Worm (Caenorhabditis elegans) whole organism, early embryonic: ENCODE measurements around the gene srg-2.

Experiments
- B0310.2 ChIP-seq: sonication (generic microtip); optimal IDR thresholded peaks from 2 replicates; lab custom pipeline; 2016; ENCODE audit warnings: mild to moderate bottlenecking, missing genetic modification characterization, missing compliant biosample characterization
- F13C5.2 ChIP-seq: sonication (generic microtip); optimal IDR thresholded peaks from 2 replicates; lab custom pipeline; 2017; ENCODE audit warnings: mild to moderate bottlenecking, missing genetic modification characterization, inconsistent platforms, missing compliant biosample characterization
- aly-1 ChIP-seq: sonication (generic microtip); optimal IDR thresholded peaks from 2 replicates; lab custom pipeline; 2016; ENCODE audit warnings: missing genetic modification characterization, missing compliant biosample characterization
- ama-1 ChIP-seq: fragments of 150-350 bp; optimal IDR thresholded peaks from 2 replicates; lab custom pipeline; 2014
- ceh-13 ChIP-seq: fragments of 200-800 bp; sonication (Bioruptor generic); optimal IDR thresholded peaks from 2 replicates; lab custom pipeline; 2018; ENCODE audit warnings: mild to moderate bottlenecking, missing genetic modification characterization, missing compliant biosample characterization
- ceh-36 ChIP-seq: sonication (generic microtip); optimal IDR thresholded peaks from 2 replicates; lab custom pipeline; 2016; ENCODE audit warnings: missing genetic modification characterization, inconsistent platforms, missing compliant biosample characterization
- ets-7 ChIP-seq: sonication (generic microtip); optimal IDR thresholded peaks from 2 replicates; lab custom pipeline; 2016; ENCODE audit warnings: missing genotype, missing genetic modification characterization, missing compliant biosample characterization
- flt-1 ChIP-seq: fragments of 200-800 bp; sonication (Bioruptor generic); IDR thresholded peaks from 2 replicates; pipeline ENCODE4 v1.3.6; 2022; ENCODE audit warnings: missing genetic modification characterization, missing compliant biosample characterization
- hmbx-1 ChIP-seq: sonication (generic microtip); optimal IDR thresholded peaks from 2 replicates; lab custom pipeline; 2016; ENCODE audit warnings: mild to moderate bottlenecking, missing genetic modification characterization, missing compliant biosample characterization
- hmg-4 ChIP-seq: fragments of 200-800 bp; sonication (Bioruptor generic); optimal IDR thresholded peaks from 2 replicates; lab custom pipeline; 2018; ENCODE audit warnings: mild to moderate bottlenecking, missing genetic modification characterization, missing compliant biosample characterization
- hnd-1 ChIP-seq: sonication (generic microtip); optimal IDR thresholded peaks from 2 replicates; lab custom pipeline; 2016; ENCODE audit warnings: missing genetic modification characterization, missing compliant biosample characterization
- pes-1 ChIP-seq: fragments of 200-800 bp; sonication (Bioruptor generic); IDR thresholded peaks from 2 replicates; pipeline ENCODE4 v1.3.6; 2022; ENCODE audit warnings: missing genetic modification reagents, missing genetic modification characterization, missing compliant biosample characterization
- scrt-1 ChIP-seq: fragments of 200-800 bp; sonication (Bioruptor generic); IDR thresholded peaks from 2 replicates; pipeline ENCODE4 v1.3.6; 2022; ENCODE audit warnings: missing genetic modification characterization, missing compliant biosample characterization
- sea-1 ChIP-seq: fragments of 200-800 bp; sonication (Bioruptor generic); conservative IDR thresholded peaks from 2 replicates; pipeline ENCODE4 v1.3.6; 2022; ENCODE audit warnings: missing genetic modification characterization, missing compliant biosample characterization
- tbx-11 ChIP-seq: fragments of 200-800 bp; sonication (Bioruptor generic); IDR thresholded peaks from 2 replicates; pipeline ENCODE4 v1.3.6; 2022; ENCODE audit warnings: missing genetic modification characterization, missing compliant biosample characterization
- tbx-37 ChIP-seq: fragments of 200-800 bp; sonication (Bioruptor generic); conservative IDR thresholded peaks from 2 replicates; pipeline ENCODE4 v1.3.6; 2022; ENCODE audit warnings: missing genetic modification reagents, missing genetic modification characterization, missing compliant biosample characterization
- tra-4 ChIP-seq: sonication (generic microtip); optimal IDR thresholded peaks from 2 replicates; lab custom pipeline; 2017; ENCODE audit warnings: missing genetic modification characterization, missing compliant biosample characterization

Gene srg-2

DNA sequence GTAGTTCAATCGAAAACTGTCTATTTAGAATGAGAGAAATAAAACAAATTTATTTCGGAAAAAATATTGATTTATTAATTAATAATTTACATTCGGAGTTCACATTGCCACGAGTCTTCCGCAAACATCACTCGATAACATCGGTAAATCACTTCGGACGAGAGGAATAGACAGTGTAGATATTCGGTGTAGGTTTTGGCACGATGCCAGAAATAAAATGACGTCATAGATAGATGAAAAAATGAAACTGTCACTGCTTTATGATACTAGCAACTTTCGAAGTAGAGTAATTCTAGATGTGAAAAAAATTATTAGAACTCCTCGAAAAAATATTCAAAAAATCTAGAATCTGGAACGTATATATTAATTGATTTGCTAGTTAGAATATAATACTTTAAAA is 19.4 kb upstream of the srg-2 start:
- TF ChIP-seq ceh-36 (tag; lab: Kevin White, UChicago) (no peak), flt-1 (GFP tag; lab: Robert Waterston, UW) (no peak), sea-1 (no peak)

- TF ChIP-seq tbx-11 = no peak
- no peak for TF ChIP-seq ceh-13 (GFP tag; lab: Kevin White, UChicago)
- TF ChIP-seq flt-1 (GFP tag; lab: Robert Waterston, UW) = no peak
- TF ChIP-seq sea-1 = no peak
- TF ChIP-seq pes-1 (GFP tag; lab: Robert Waterston, UW) = no peak
Measured at ce11 chrIII:6278301-6278827, 18.3 kb upstream of the srg-2 start, which contains the start of gene C18F10.7. Gene C18F10.7 (minus strand): TSS chrIII:6278351.

ce11 chrIII:6272868-6273267 is 12.9 kb upstream of the srg-2 start, which contains the start of gene C18F10.2:
Gene C18F10.2 (plus strand): TSS chrIII:6273168.
- TF ChIP-seq pes-1 (GFP tag; lab: Robert Waterston, UW) (no peak), tbx-37 (no peak), tbx-11 (no peak), F13C5.2 (tag; lab: Kevin White, UChicago) (no peak), sea-1 (no peak), flt-1 (GFP tag; lab: Robert Waterston, UW) (no peak), ceh-36 (tag; lab: Kevin White, UChicago) (no peak), hmg-4 (no peak), ama-1 (lab: Kevin White, UChicago) (no peak), tra-4 (tag; lab: Kevin White, UChicago) (no peak), B0310.2 (no peak), ets-7 (tag; lab: Kevin White, UChicago) (no peak), aly-1 (no peak), scrt-1 (GFP tag; lab: Robert Waterston, UW) (no peak), ceh-13 (GFP tag; lab: Kevin White, UChicago) (no peak), hmbx-1 (tag; lab: Kevin White, UChicago) (no peak), hnd-1 (no peak)

DNA sequence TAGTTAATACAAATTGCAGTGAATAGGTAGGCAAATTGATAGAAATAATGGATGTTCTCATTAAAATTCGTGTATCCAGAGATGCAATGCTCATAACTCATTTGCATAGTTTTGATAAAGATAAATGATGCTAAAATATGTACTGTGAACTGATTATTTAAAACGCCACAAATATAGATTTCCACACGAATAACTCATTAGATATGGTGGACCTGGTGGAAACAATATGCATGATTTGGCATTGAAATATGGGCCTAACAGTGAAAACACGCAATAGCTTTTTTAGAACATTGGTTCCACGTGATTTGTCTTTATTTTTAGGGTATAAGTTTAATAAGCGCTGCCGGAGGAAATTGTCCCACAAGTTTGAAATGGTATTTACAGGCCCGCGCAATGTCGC is 10.3 kb upstream of the srg-2 start, which contains the start of gene srg-3:
Gene srg-3, minus strand, starts transcription at position 101 of the 400 bp plus-strand sequence.
- TF ChIP-seq ets-7 (tag; lab: Kevin White, UChicago) (no peak), F13C5.2 (tag; lab: Kevin White, UChicago) (no peak), sea-1 (no peak), hmg-4 (no peak), tbx-37 (no peak), flt-1 (GFP tag; lab: Robert Waterston, UW) (no peak), ceh-13 (GFP tag; lab: Kevin White, UChicago) (no peak)

- TF ChIP-seq tbx-11 (no peak), hmbx-1 (tag; lab: Kevin White, UChicago) (no peak), hmg-4 (no peak), ceh-36 (tag; lab: Kevin White, UChicago) (no peak), hnd-1 (no peak), tbx-37 (no peak), flt-1 (GFP tag; lab: Robert Waterston, UW) (no peak), sea-1 (no peak), scrt-1 (GFP tag; lab: Robert Waterston, UW) (no peak), pes-1 (GFP tag; lab: Robert Waterston, UW) (no peak), ama-1 (lab: Kevin White, UChicago) (no peak)
Measured at ce11 chrIII:6268061-6268460, 8.0 kb upstream of the srg-2 start, which contains the start of gene srg-7. Gene srg-7 (minus strand): TSS chrIII:6268161.

- no peak for TF ChIP-seq pes-1 (GFP tag; lab: Robert Waterston, UW)
- no peak for TF ChIP-seq hmg-4
- TF ChIP-seq ama-1 (lab: Kevin White, UChicago) = no peak
- TF ChIP-seq B0310.2 = no peak
Measured at ce11 chrIII:6265911-6266310, 5.9 kb upstream of the srg-2 start, which contains the start of gene srg-6. Gene srg-6 (minus strand): TSS chrIII:6266011.

DNA sequence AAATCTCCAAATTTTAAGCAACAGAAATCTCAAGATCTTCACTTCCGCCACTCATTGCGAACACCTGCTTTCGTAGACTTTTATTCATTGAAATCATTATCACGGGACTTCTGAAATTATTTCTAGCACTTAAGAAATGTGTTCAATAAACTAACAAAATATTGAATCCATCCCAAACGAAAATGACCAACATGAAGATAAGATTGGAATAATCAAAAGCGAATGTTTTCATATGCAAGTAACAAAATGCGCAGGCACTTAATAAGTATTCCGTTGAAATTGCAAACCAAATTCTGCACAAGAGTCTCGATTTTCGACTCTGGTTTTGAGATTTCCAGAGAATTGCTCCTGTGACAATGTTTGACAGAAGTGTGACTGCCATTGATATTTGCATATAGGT is 4.4 kb upstream of the srg-2 start, which contains the start of gene srg-5:
Gene srg-5, minus strand, starts transcription at position 101 of the 400 bp plus-strand sequence.
- TF ChIP-seq pes-1 (GFP tag; lab: Robert Waterston, UW) (no peak), hmg-4 (no peak), ets-7 (tag; lab: Kevin White, UChicago) (no peak), aly-1 (no peak), F13C5.2 (tag; lab: Kevin White, UChicago) (no peak), tbx-11 (no peak), hmbx-1 (tag; lab: Kevin White, UChicago) (no peak), ceh-36 (tag; lab: Kevin White, UChicago) (no peak)

ce11 chrIII:6261985-6262384 is 2.0 kb upstream of the srg-2 start, which contains the start of gene srg-4:
Gene srg-4 (minus strand): TSS chrIII:6262085.
- no peak for TF ChIP-seq scrt-1 (GFP tag; lab: Robert Waterston, UW)
- TF ChIP-seq ets-7 (tag; lab: Kevin White, UChicago) = no peak
- TF ChIP-seq B0310.2 = no peak
- TF ChIP-seq F13C5.2 (tag; lab: Kevin White, UChicago) = no peak
- no peak for TF ChIP-seq sea-1
- no peak for TF ChIP-seq flt-1 (GFP tag; lab: Robert Waterston, UW)
- TF ChIP-seq hnd-1 = no peak
- TF ChIP-seq hmg-4 = no peak
- TF ChIP-seq ceh-13 (GFP tag; lab: Kevin White, UChicago) = no peak
- TF ChIP-seq aly-1 = no peak

ce11 chrIII:6258262-6258661 is 1.8 kb downstream of the srg-2 start, which contains the start of gene srg-1:
Gene srg-1 (minus strand): TSS chrIII:6258362.
- no peak for TF ChIP-seq flt-1 (GFP tag; lab: Robert Waterston, UW)
- no peak for TF ChIP-seq hmbx-1 (tag; lab: Kevin White, UChicago)
- TF ChIP-seq pes-1 (GFP tag; lab: Robert Waterston, UW) = no peak
- no peak for TF ChIP-seq ama-1 (lab: Kevin White, UChicago)
- no peak for TF ChIP-seq tra-4 (tag; lab: Kevin White, UChicago)
- no peak for TF ChIP-seq ceh-36 (tag; lab: Kevin White, UChicago)
- TF ChIP-seq aly-1 = no peak
- TF ChIP-seq F13C5.2 (tag; lab: Kevin White, UChicago) = no peak
- no peak for TF ChIP-seq B0310.2
- TF ChIP-seq ceh-13 (GFP tag; lab: Kevin White, UChicago) = no peak
- no peak for TF ChIP-seq sea-1
- no peak for TF ChIP-seq hmg-4
- TF ChIP-seq ets-7 (tag; lab: Kevin White, UChicago) = no peak
- TF ChIP-seq scrt-1 (GFP tag; lab: Robert Waterston, UW) = no peak
- no peak for TF ChIP-seq tbx-11
- TF ChIP-seq hnd-1 = no peak
